Fruit fly (Drosophila melanogaster) ovary, adult (tissue): Measurements from ENCODE around the gene Toll-9.

ENCODE experiments used
- CG17801 ChIP-seq: fragments of 200-800 bp; optimal IDR thresholded peaks from 2 replicates; lab custom pipeline; 2019; ENCODE audit warnings: missing biosample characterization, mild to moderate bottlenecking, missing genetic modification characterization, moderate library complexity; ENCODE audit not compliant: partially characterized antibody

The Toll-9 gene

DNA sequence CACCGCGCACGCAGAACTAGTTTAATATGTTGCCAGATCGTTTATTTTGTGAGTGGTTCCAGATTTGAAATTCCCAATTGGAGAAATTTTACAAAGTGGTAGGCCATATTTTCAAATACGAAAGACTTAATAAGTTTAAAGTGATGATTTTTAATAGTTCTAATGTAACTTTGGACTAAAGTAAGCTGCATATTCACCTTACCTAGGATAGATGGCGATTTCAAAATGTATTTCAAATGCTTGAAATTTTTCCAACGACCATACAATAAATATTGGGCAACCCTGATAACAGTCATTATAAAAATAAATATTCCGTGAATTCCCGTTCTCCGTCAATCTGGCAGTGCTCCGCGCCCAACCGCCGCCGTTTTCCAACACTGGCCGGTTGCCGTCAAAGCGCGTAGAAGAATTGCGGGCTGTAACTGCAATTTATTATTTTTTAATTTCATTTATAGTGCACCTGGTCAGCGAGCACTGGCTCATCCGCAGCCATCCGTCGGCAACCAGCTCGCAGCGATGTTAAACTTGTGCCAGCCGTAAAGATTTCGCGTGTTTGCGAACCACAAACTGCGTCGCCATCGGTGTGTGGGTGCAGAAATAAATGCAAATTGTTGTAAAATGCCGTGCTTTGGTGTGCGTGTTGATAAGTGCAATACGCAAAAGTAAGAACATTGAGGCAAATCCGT is 9.5 kb upstream of the Toll-9 start, which contains the start of the genes Ide and RhoBTB:
Gene Ide (minus strand): TSS at position 19 of the 686 bp plus-strand sequence.
Gene RhoBTB (plus strand): TSS at position 365 of the 686 bp plus-strand sequence.
- TF ChIP-seq CG17801 (GFP tag; lab: Kevin White, UChicago): peak; percentile 45

DNA sequence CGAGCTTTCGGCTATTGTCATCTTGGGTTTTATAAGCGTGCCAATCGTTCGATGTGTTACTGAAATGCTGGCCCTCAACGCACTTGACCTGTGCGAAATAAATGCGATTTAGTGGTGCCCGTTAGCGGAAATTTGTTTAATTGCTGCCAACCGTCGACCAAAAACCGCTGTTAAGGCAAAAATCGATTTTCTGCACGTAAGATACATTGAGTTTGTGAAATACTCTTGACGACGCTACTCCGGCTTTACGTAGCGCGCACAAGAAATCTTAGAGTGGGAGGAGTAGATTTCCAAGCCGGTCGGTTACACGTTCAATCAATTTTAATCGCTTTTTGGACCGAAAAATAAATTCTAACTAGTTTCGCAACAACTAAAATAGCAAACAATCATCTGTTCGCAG is 8.9 kb upstream of the Toll-9 start:
- no peak for TF ChIP-seq CG17801 (GFP tag; lab: Kevin White, UChicago)

DNA sequence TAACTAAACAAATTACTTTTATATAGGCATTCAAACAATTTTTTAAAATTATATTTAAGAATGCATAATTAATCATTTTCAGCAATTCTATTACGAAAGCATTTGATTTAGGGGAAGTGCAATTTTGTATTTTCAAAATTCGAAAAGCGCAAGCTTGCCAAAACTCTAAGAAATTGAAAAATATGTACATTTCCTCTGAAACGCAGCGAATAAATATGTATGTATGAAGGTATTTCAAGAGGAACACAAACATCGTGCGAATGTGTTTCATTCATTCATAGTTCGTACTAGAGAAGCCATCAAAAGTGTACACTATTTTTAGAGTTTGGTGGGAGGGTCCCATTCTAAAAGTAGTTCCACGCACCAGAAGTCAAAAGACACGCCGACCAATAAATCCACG is 3.5 kb upstream of the Toll-9 start, which contains the start of gene CG13247:
Gene CG13247 (plus strand): TSS at position 301 of the 400 bp plus-strand sequence.
- TF ChIP-seq CG17801 (GFP tag; lab: Kevin White, UChicago): no peak

DNA sequence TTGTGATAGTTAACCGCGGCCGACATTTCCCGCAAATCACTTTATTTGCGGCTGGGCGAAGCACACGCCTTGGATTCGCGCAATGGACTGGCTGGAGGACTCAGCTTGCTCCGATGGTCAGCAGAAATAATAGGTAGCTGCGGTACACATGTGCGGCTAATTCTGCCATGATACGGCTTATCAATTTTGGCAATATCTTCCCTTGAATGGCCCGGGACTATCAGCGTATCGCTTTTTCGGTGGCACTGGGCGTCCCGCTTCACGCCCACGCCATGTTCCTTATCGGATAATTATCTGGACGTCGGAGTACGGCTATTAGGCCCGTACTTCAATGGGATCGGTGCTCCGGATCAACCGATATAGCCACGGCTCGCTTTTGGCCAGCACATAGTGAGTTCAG is 450 bp downstream of the Toll-9 start:
- no peak for TF ChIP-seq CG17801 (GFP tag; lab: Kevin White, UChicago)

DNA sequence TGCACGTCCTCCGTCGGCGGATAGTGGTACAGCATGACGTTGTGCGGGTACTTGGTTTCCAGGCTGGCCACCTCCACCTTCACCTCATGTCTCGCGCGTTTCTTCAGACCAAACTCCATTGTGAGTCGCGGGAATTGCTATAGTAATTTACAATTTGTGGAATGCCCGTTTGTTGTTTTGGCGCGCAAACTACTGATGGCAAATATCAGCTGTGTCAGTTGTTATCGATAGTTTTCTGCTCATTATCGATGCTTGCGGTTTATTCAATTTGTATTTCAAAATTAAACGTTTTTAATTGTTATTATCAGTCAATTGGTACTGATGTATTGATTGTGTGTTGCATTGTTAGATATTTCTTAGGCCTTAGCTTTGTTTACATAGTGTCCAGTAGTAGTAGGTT is 5.1 kb downstream of the Toll-9 start, which contains the start of gene Prim2:
Gene Prim2 (minus strand): TSS at position 197 of the 400 bp plus-strand sequence.
- TF ChIP-seq CG17801 (GFP tag; lab: Kevin White, UChicago): no peak

DNA sequence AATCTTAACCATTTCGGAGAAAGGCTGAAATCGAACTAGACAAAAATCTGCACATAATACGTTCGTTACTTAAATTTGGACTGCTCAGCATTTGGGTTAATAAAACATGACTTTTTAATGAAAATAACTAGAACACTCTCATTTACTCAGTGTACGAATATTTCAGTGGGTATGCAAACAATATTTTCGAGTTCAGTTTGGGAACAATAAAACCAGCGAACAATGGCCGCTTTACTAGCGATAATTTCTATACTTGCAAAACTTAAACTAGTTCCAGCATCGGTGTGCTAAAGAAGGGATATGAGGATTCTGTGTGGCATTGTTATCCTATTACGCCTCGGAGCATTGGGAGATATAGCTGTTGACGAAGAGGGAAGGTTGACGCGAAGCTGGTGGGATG is 8.3 kb downstream of the Toll-9 start, which contains the start of gene CG5665:
Gene CG5665 (plus strand): TSS at position 301 of the 400 bp plus-strand sequence.
- no peak for TF ChIP-seq CG17801 (GFP tag; lab: Kevin White, UChicago)

DNA sequence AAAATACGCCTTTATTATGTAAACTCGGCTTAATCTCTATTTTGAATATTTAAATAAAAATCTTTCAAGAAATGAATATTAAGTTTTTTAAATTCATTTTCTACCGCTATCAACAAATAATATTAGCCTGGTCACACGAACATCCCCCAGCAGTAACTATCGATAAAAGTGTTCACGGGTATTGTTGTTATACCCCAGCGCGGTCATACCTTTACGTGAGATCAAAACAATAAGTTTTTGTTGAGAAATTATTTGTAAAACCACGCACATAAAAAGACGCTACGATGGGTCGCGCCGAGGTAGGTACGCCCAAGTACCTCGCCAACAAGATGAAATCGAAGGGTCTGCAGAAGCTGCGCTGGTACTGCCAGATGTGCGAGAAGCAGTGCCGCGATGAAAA is 9.9 kb downstream of the Toll-9 start, which contains the start of gene kin17:
Gene kin17 (plus strand): TSS at position 195 of the 400 bp plus-strand sequence.
- TF ChIP-seq CG17801 (GFP tag; lab: Kevin White, UChicago): no peak

DNA sequence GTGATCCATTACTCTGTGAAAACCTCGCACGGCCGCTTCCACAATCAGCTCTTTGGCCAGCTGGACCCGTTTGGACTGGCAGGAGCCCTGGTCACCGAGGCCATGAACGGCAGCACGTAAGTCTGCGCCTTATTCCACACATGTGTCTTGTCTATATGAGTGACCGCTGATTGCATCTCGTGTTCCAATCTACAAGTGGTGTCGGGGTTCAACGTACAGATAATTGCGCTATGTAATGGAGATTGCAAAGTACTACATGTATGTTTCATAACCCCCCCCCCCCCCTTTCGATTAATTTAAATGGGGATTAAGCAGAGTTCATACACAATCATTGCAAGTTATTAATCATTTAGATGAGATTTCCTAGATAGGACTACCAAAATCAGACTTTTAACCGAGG is 11.7 kb downstream of the Toll-9 start:
- TF ChIP-seq CG17801 (GFP tag; lab: Kevin White, UChicago): no peak

DNA sequence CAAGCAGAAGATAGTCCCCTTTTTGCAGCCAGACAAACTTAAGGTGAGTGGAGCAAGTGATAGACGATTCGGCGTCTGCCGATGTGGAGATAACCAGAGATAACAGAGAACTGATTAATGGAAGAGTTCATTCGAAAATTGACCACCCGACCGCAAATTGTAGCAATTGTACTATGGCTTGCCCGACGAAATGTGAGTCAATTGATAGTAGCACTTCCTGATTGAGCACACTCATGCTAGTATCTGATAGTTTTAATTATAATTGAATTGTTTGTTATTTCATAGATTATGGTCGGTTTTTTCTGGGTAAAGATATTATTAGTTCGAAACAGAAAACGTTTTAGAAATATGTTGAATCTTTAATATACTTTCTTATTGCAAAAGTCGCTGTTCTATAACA is 12.2 kb downstream of the Toll-9 start:
- TF ChIP-seq CG17801 (GFP tag; lab: Kevin White, UChicago): no peak

DNA sequence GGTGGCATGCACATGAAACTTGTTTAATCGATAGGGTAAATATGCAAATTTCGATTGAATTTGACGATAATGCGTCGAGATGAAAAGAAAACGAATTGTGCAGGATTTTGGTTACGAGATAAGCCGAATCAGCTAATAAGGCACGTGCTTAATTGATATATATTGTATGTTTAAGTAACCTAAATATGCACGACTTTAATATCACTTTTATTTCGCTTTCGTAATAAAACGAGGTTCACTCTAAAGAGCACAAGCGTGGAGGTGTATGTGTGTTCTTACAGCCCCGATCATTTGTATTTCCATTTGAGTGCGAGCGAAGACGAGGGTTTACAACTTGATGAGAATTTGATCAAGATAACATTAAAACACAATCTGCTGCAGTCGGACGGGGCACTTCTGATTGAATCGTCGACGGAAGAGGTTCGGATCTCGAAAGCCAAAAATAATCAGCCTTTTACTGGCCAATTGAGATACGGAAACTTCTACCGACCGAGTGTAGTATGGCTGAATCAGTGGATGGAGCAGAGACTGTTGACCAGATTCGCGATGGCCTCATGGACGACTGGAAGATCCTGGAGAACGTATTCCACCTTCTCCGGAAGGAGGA is 12.7 kb downstream of the Toll-9 start:
- no peak for TF ChIP-seq CG17801 (GFP tag; lab: Kevin White, UChicago)

DNA sequence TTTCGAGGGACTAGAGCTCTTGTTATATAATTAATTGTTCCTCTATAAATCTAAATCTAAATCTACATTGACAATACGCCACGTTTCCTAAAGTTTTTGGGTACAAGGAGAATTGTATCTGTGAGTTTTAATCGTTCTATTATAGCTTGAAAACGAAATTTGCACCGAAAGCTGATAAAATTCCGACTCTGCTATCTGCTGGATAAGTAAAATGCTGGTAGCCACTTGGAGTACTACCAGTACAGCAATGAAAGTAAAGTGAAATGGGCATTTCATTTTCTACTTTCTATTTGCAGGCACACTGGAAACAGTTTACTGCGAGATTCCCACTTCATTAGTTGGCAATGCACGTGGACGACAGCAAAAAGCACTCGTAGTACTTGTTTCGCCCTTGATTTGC is 13.4 kb downstream of the Toll-9 start, which contains the start of gene CG5618:
Gene CG5618 (plus strand): TSS at position 301 of the 400 bp plus-strand sequence.
- TF ChIP-seq CG17801 (GFP tag; lab: Kevin White, UChicago): no peak

DNA sequence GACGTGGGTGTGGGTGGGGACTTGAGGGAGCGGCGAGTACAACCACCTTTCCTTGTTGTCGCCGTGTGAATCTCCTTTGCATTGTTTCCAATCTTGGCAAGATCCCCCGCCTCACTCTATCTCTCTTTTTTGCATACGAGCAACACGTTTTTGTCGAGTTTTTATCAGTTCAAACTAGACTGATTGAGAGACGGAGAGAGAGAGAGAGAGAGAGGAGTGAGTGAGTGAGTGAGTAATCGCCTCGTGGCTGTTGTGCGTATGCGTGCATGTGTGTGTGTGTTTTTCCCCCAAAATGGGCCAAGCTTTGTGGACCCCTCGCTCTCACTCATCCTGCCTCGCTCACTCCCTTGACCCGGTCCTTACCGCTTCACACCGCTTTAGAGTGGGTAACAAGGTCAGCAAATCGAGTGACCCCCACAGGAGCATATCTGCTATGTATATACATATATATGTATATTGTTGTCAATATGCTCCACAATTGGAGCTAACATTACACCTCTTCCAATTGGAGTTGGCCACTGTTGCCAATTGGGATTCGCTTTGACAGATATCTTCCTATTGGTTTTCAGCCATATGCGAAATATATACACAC is 17.1 kb downstream of the Toll-9 start:
- no peak for TF ChIP-seq CG17801 (GFP tag; lab: Kevin White, UChicago)

DNA sequence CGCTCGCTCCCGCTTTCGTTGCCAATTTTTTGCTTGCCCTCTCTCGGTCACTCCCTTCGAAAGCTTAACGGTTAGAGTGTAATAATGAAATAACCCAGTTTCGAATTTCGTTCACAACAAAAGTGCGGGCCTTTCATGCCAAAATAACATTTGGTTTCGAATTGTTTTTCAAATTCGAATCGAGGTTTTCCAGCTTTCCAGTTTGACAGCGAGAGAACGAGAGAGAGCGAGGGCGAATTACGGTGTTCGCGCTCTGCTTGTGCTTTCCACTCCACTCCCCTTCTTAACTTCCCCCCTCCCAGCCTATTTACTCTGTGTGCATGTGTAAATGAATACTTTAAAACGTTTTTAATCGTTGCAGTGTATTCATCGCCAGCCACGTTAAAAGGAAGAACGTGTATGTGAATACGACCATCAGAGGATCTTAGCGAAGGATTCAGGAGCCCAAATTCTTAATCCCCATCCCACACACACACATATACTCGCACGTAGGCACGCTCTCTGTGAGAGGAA is 17.9 kb downstream of the Toll-9 start:
- TF ChIP-seq CG17801 (GFP tag; lab: Kevin White, UChicago): no peak

DNA sequence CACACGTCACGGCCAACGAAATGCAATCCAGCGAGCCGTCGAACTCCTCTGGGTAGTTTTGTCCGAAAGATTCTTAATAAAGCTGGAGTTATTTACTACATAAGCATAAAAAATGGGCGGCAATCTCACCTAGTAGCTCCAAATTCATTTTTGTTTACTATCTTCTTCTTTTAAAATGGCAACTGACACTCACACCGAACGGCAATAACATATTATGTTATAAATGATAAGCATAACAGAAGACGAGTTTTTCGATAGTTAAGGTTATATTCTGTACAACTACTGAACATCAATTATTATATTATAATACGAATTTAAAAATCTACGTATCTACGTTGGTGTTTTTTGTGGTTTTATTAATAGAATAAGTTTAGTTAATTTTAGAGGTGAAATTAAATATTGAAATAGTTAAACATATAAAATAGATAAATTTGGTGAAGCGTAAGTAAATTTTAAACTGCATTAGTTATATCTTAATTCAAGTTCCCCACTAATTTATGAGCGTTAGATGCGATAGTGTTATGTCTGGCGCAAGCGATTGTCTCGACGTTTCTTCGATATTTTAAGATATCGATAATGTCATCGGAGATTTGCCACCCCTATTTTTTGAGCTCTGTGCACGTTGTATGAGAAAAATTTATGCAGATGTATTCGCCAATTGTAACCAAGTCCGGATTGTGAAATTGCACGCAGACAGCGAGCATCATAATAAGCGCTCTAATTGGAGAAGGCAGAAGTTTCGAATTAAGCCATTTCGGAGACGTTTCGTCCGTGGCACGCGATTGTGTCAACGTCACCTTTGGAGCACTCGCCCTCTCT is 18.6 kb downstream of the Toll-9 start, which contains the start of the genes Rbbp5 and eRF1:
Gene Rbbp5 (minus strand): TSS at position 181 of the 819 bp plus-strand sequence.
Gene eRF1 (plus strand): TSS at position 594 of the 819 bp plus-strand sequence.
- TF ChIP-seq CG17801 (GFP tag; lab: Kevin White, UChicago): peak; percentile 78
